Fruit fly (Drosophila melanogaster) whole organism, embryonic: ENCODE results near the gene pod1.

Experiments
- CG10543 ChIP-seq: fragments of 200-800 bp; sonication (Bioruptor generic); optimal IDR thresholded peaks from 3 replicates; lab custom pipeline; 2017; ENCODE audit warnings: missing biosample characterization, mild to moderate bottlenecking, missing genetic modification characterization, moderate library complexity
- CG12942 ChIP-seq: fragments of 200-800 bp; sonication (Bioruptor generic); optimal IDR thresholded peaks from 3 replicates; lab custom pipeline; 2016; ENCODE audit warnings: missing biosample characterization, missing genetic modification characterization
- CG13624 ChIP-seq: fragments of 200-800 bp; sonication (Bioruptor generic); optimal IDR thresholded peaks from 2 replicates; lab custom pipeline; 2016; ENCODE audit warnings: missing biosample characterization, missing genetic modification characterization
- CG13775 ChIP-seq: fragments of 200-800 bp; sonication (Bioruptor generic); optimal IDR thresholded peaks from 3 replicates; lab custom pipeline; 2017; ENCODE audit warnings: missing biosample characterization, mild to moderate bottlenecking, missing genetic modification characterization
- CG15011 ChIP-seq: fragments of 200-800 bp; sonication (Bioruptor generic); optimal IDR thresholded peaks from 3 replicates; lab custom pipeline; 2018; ENCODE audit warnings: missing biosample characterization, mild to moderate bottlenecking, missing genetic modification characterization
- CG1529 ChIP-seq: fragments of 200-800 bp; sonication (Bioruptor generic); optimal IDR thresholded peaks from 3 replicates; lab custom pipeline; 2018; ENCODE audit warnings: missing biosample characterization, missing genetic modification characterization
- CG15696 ChIP-seq: fragments of 200-800 bp; sonication (Bioruptor generic); optimal IDR thresholded peaks from 2 replicates; lab custom pipeline; 2019; ENCODE audit warnings: missing biosample characterization, mild to moderate bottlenecking, missing genetic modification characterization, moderate library complexity
- CG17612 ChIP-seq: fragments of 200-800 bp; sonication (Bioruptor generic); IDR thresholded peaks from 2 replicates; pipeline ENCODE4 v1.3.6; 2022; ENCODE audit warnings: missing biosample characterization, missing genetic modification characterization
- CG1832 ChIP-seq: fragments of 200-800 bp; sonication (Bioruptor generic); optimal IDR thresholded peaks from 2 replicates; lab custom pipeline; 2017; ENCODE audit warnings: missing biosample characterization, mild to moderate bottlenecking, missing genetic modification characterization, inconsistent platforms
- CG2129 ChIP-seq: fragments of 200-800 bp; sonication (Bioruptor generic); IDR thresholded peaks from 2 replicates; pipeline ENCODE4 v1.3.6; 2022; ENCODE audit warnings: missing biosample characterization, missing genetic modification characterization; ENCODE audit not compliant: partially characterized antibody
- CG2712 ChIP-seq: fragments of 200-800 bp; optimal IDR thresholded peaks from 3 replicates; lab custom pipeline; 2019; ENCODE audit warnings: missing biosample characterization, mild to moderate bottlenecking, missing genetic modification characterization, moderate library complexity
- CG2875 ChIP-seq: fragments of 200-800 bp; sonication (Bioruptor generic); optimal IDR thresholded peaks from 2 replicates; lab custom pipeline; 2017; ENCODE audit warnings: missing biosample characterization, mild to moderate bottlenecking, missing genetic modification characterization, missing genetic modification reagents
- CG30020 ChIP-seq: fragments of 200-800 bp; optimal IDR thresholded peaks from 2 replicates; lab custom pipeline; 2019; ENCODE audit warnings: missing biosample characterization, mild to moderate bottlenecking, missing genetic modification characterization, moderate library complexity
- CG32767 ChIP-seq: fragments of 200-800 bp; sonication (Bioruptor generic); IDR thresholded peaks from 2 replicates; pipeline ENCODE4 v1.3.6; 2022; ENCODE audit warnings: missing biosample characterization, missing genetic modification characterization
- CG43689 ChIP-seq: fragments of 200-800 bp; sonication (Bioruptor generic); IDR thresholded peaks from 2 replicates; pipeline ENCODE4 v1.3.6; 2022; ENCODE audit warnings: missing biosample characterization, missing genetic modification characterization
- CG4404 ChIP-seq: fragments of 200-800 bp; sonication (Bioruptor generic); IDR thresholded peaks from 2 replicates; pipeline ENCODE4 v1.3.6; 2022; ENCODE audit warnings: missing biosample characterization, missing genetic modification characterization
- CG6813 ChIP-seq: fragments of 200-800 bp; sonication (Bioruptor generic); optimal IDR thresholded peaks from 2 replicates; lab custom pipeline; 2017; ENCODE audit warnings: missing biosample characterization, missing genetic modification characterization, mild to moderate bottlenecking, moderate library complexity, missing genetic modification reagents
- CG7786 ChIP-seq: fragments of 200-800 bp; sonication (Bioruptor generic); optimal IDR thresholded peaks from 2 replicates; lab custom pipeline; 2016; ENCODE audit warnings: missing biosample characterization, missing genetic modification characterization
- CG8359 ChIP-seq: fragments of 200-800 bp; sonication (Bioruptor generic); optimal IDR thresholded peaks from 2 replicates; lab custom pipeline; 2017; ENCODE audit warnings: missing biosample characterization, mild to moderate bottlenecking, missing genetic modification characterization, borderline replicate concordance
- CHES-1-like ChIP-seq: fragments of 200-800 bp; sonication (Bioruptor generic); optimal IDR thresholded peaks from 2 replicates; lab custom pipeline; 2016; ENCODE audit warnings: missing biosample characterization, missing genetic modification characterization
- Camta ChIP-seq: fragments of 200-800 bp; sonication (Bioruptor generic); optimal IDR thresholded peaks from 2 replicates; lab custom pipeline; 2016; ENCODE audit warnings: missing biosample characterization, missing genetic modification characterization
- Dfd ChIP-seq, 2 experiments: fragments of >200 bp; optimal IDR thresholded peaks; 2 replicates each; lab custom pipeline; 2017; ENCODE audit warnings: missing biosample characterization in 2 of 2, missing genetic modification characterization in 2 of 2
- Fer1 ChIP-seq: fragments of 200-800 bp; sonication (Bioruptor generic); optimal IDR thresholded peaks from 2 replicates; lab custom pipeline; 2017; ENCODE audit warnings: missing biosample characterization, mild to moderate bottlenecking, missing genetic modification characterization
- NK7.1 ChIP-seq: fragments of 200-800 bp; sonication (Bioruptor generic); optimal IDR thresholded peaks from 3 replicates; lab custom pipeline; 2016; ENCODE audit warnings: missing biosample characterization, missing genetic modification characterization
- Sry-β ChIP-seq: fragments of 200-800 bp; sonication (Bioruptor generic); optimal IDR thresholded peaks from 2 replicates; lab custom pipeline; 2018; ENCODE audit warnings: missing biosample characterization, mild to moderate bottlenecking, missing genetic modification characterization, moderate library complexity
- YL-1 ChIP-seq: fragments of 200-800 bp; sonication (Bioruptor generic); optimal IDR thresholded peaks from 3 replicates; lab custom pipeline; 2017; ENCODE audit warnings: missing biosample characterization, mild to moderate bottlenecking, missing genetic modification characterization
- az2 ChIP-seq: fragments of 200-800 bp; sonication (Bioruptor generic); optimal IDR thresholded peaks from 3 replicates; lab custom pipeline; 2016; ENCODE audit warnings: missing biosample characterization, missing genetic modification characterization
- bab2 ChIP-seq: fragments of 200-800 bp; sonication (Bioruptor generic); optimal IDR thresholded peaks from 2 replicates; lab custom pipeline; 2016; ENCODE audit warnings: missing biosample characterization, missing genetic modification characterization
- bcd ChIP-seq: fragments of 200-800 bp; sonication (Bioruptor generic); optimal IDR thresholded peaks from 2 replicates; lab custom pipeline; 2017; ENCODE audit warnings: missing biosample characterization, mild to moderate bottlenecking, missing genetic modification characterization
- bowl ChIP-seq: fragments of 200-800 bp; sonication (Bioruptor generic); IDR thresholded peaks from 2 replicates; pipeline ENCODE4 v1.3.6; 2022; ENCODE audit warnings: missing biosample characterization, missing genetic modification characterization
- bsh ChIP-seq, 2 experiments: fragments of 200-800 bp; sonication (Bioruptor generic); optimal IDR thresholded peaks; 2 replicates each; lab custom pipeline; 2017 to 2018; ENCODE audit warnings: mild to moderate bottlenecking in 2 of 2, missing biosample characterization in 2 of 2, missing genetic modification characterization in 2 of 2, moderate library complexity in 1 of 2
- chm ChIP-seq: fragments of 200-800 bp; sonication (Bioruptor generic); IDR thresholded peaks from 2 replicates; pipeline ENCODE4 v1.3.6; 2022; ENCODE audit warnings: missing biosample characterization, missing genetic modification characterization
- fru ChIP-seq: fragments of >200 bp; optimal IDR thresholded peaks from 2 replicates; lab custom pipeline; 2017
- gt ChIP-seq: fragments of 200-800 bp; sonication (Bioruptor generic); IDR thresholded peaks from 2 replicates; pipeline ENCODE4 v1.3.6; 2022; ENCODE audit warnings: missing biosample characterization, missing genetic modification characterization
- hbn ChIP-seq: fragments of 200-800 bp; sonication (Bioruptor generic); IDR thresholded peaks from 2 replicates; pipeline ENCODE4 v1.3.6; 2022; ENCODE audit warnings: missing biosample characterization, missing genetic modification characterization; ENCODE audit not compliant: partially characterized antibody
- knrl ChIP-seq: fragments of 200-800 bp; sonication (Bioruptor generic); IDR thresholded peaks from 3 replicates; pipeline ENCODE4 v1.3.6; 2022; ENCODE audit warnings: missing biosample characterization, missing genetic modification characterization; ENCODE audit not compliant: partially characterized antibody
- onecut ChIP-seq: fragments of 200-800 bp; sonication (Bioruptor generic); IDR thresholded peaks from 2 replicates; pipeline ENCODE4 v1.3.6; 2022; ENCODE audit warnings: missing biosample characterization, missing genetic modification characterization
- org-1 ChIP-seq: fragments of 200-800 bp; sonication (Bioruptor generic); optimal IDR thresholded peaks from 2 replicates; lab custom pipeline; 2017; ENCODE audit warnings: missing biosample characterization, missing genetic modification characterization
- pum ChIP-seq: fragments of 200-800 bp; sonication (Bioruptor generic); optimal IDR thresholded peaks from 2 replicates; lab custom pipeline; 2016; ENCODE audit warnings: missing biosample characterization, missing genetic modification characterization
- rib ChIP-seq: fragments of 200-800 bp; sonication (Bioruptor generic); IDR thresholded peaks from 2 replicates; pipeline ENCODE4 v1.3.6; 2022; ENCODE audit warnings: missing biosample characterization, missing genetic modification characterization
- sc ChIP-seq, 3 experiments: fragments of >200 bp in 2 of 3; fragments of 200-800 bp in 1 of 3; sonication (Bioruptor generic) in 1 of 3; optimal IDR thresholded peaks; 2 replicates in 2 of 3; 3 replicates in 1 of 3; lab custom pipeline; 2017; ENCODE audit warnings: mild to moderate bottlenecking in 1 of 3, missing biosample characterization in 1 of 3, missing genetic modification characterization in 1 of 3, missing genetic modification reagents in 1 of 3
- sug ChIP-seq: fragments of 200-800 bp; optimal IDR thresholded peaks from 2 replicates; lab custom pipeline; 2019; ENCODE audit warnings: missing biosample characterization, mild to moderate bottlenecking, missing genetic modification characterization, moderate library complexity
- tgo ChIP-seq: fragments of 200-800 bp; sonication (Bioruptor generic); IDR thresholded peaks from 3 replicates; pipeline ENCODE4 v1.3.6; 2022; ENCODE audit warnings: missing biosample characterization, missing genetic modification characterization
- tio ChIP-seq: fragments of 200-800 bp; sonication (Bioruptor generic); optimal IDR thresholded peaks from 2 replicates; lab custom pipeline; 2017; ENCODE audit warnings: missing biosample characterization, missing genetic modification characterization, inconsistent platforms
- tna ChIP-seq: fragments of 200-800 bp; sonication (Bioruptor generic); IDR thresholded peaks from 2 replicates; pipeline ENCODE4 v1.3.6; 2022; ENCODE audit warnings: missing biosample characterization, missing genetic modification characterization; ENCODE audit not compliant: partially characterized antibody
- trem ChIP-seq: fragments of 200-800 bp; optimal IDR thresholded peaks from 3 replicates; lab custom pipeline; 2019; ENCODE audit warnings: missing biosample characterization, mild to moderate bottlenecking, missing genetic modification characterization, moderate library complexity
- tup ChIP-seq: fragments of 200-800 bp; sonication (Bioruptor generic); optimal IDR thresholded peaks from 2 replicates; lab custom pipeline; 2016; ENCODE audit warnings: missing biosample characterization, mild to moderate bottlenecking, missing genetic modification characterization, moderate library complexity
- zen ChIP-seq: fragments of 200-800 bp; sonication (Bioruptor generic); optimal IDR thresholded peaks from 3 replicates; lab custom pipeline; 2018; ENCODE audit warnings: missing biosample characterization, mild to moderate bottlenecking, missing genetic modification characterization, moderate library complexity
- zen2 ChIP-seq: fragments of 200-800 bp; sonication (Bioruptor generic); IDR thresholded peaks from 3 replicates; pipeline ENCODE4 v1.3.6; 2022; ENCODE audit warnings: missing biosample characterization, missing genetic modification characterization; ENCODE audit not compliant: partially characterized antibody
- zfh2 ChIP-seq: fragments of 200-800 bp; sonication (Bioruptor generic); optimal IDR thresholded peaks from 2 replicates; lab custom pipeline; 2016; ENCODE audit warnings: missing biosample characterization, missing genetic modification characterization

Gene pod1

DNA sequence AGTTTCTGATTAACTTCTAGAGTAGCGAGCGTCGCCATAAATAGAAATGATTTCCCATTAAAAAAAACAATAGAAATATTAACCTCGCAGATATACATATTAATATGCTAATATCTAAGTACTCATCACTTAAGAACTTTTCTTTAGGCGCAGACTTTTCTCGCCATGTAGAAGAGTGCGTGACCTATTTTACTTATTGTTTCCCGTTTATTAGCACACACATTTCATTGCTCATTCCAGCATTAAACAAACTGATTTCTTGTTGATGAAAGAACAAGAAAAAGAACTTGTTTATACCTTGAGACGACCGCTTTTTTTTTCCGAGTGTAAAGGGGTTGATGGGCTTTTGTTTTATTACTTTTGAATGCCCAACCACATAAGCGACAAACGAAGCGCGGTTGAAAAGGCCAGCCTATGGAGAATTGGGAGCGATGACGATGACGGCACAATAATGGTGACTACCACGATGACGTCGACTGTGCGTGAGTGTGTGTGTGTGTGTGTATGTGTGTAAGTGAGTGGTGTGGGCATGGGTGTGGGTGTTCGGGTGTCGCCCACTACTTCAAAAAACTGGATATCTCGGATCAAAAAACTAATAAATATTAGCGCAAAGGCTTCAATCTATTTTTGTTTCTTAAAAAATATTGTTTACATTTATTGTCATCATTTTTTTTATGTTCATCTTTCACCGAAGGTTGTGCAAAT is 7.3 kb upstream of the pod1 start (continued):
- TF ChIP-seq CG15011 (GFP tag; lab: Kevin White, UChicago) (no peak), zen2 (no peak), CG4404 (GFP tag; lab: Robert Waterston, UW) (no peak), CG2875 (no peak), CG1832 (GFP tag; lab: Kevin White, UChicago) (no peak), bcd (GFP tag; lab: Kevin White, UChicago) (no peak), Fer1 (GFP tag; lab: Kevin White, UChicago) (no peak), sug (tag; lab: Kevin White, UChicago) (no peak), Sry-β (GFP tag; lab: Kevin White, UChicago) (no peak), chm (GFP tag; lab: Robert Waterston, UW) (no peak; the same call in 1 of the 2 replicates), Camta (GFP tag; lab: Kevin White, UChicago) (no peak), knrl (GFP tag; lab: Robert Waterston, UW) (no peak), CG8359 (GFP tag; lab: Kevin White, UChicago) (no peak), YL-1 (GFP tag; lab: Kevin White, UChicago) (no peak), tgo (no peak), sc (optimal IDR thresholded peaks at IDR 0.05; lab: Kevin White, UChicago) (no peak), sc (GFP tag; optimal IDR thresholded peaks at IDR 0.05; lab: Kevin White, UChicago) (no peak), CG15696 (tag; lab: Kevin White, UChicago) (no peak), NK7.1 (GFP tag; lab: Kevin White, UChicago) (peak; percentile 40), CG1529 (GFP tag; lab: Kevin White, UChicago) (no peak), bowl (GFP tag; lab: Robert Waterston, UW) (no peak), az2 (GFP tag; lab: Kevin White, UChicago) (peak; percentile 14), CG10543 (GFP tag; lab: Kevin White, UChicago) (no peak), tio (GFP tag; lab: Kevin White, UChicago) (no peak), zen (no peak), tna (GFP tag; lab: Robert Waterston, UW) (no peak), CG17612 (GFP tag; lab: Robert Waterston, UW) (no peak), rib (GFP tag; lab: Robert Waterston, UW) (no peak), CG6813 (GFP tag; lab: Kevin White, UChicago) (no peak), CG13624 (peak; percentile 43), bsh (GFP tag; optimal IDR thresholded peaks at IDR 0.05; lab: Kevin White, UChicago) (no peak), CG13775 (GFP tag; lab: Kevin White, UChicago) (peak; percentile 18), Dfd (GFP tag; optimal IDR thresholded peaks at IDR 0.05; lab: Kevin White, UChicago) (no peak), CG30020 (tag; lab: Kevin White, UChicago) (no peak), gt (GFP tag; lab: Robert Waterston, UW) (no peak), tup (no peak), CG2712 (tag; lab: Kevin White, UChicago) (no peak), bab2 (GFP tag; lab: Kevin White, UChicago) (no peak), CG32767 (GFP tag; lab: Robert Waterston, UW) (no peak), onecut (GFP tag; lab: Robert Waterston, UW) (no peak), CG43689 (GFP tag; lab: Robert Waterston, UW) (no peak), org-1 (GFP tag; lab: Kevin White, UChicago) (peak; percentile 11), CG12942 (GFP tag; lab: Kevin White, UChicago) (no peak), pum (GFP tag; lab: Kevin White, UChicago) (no peak), CG2129 (GFP tag; lab: Robert Waterston, UW) (no peak), hbn (GFP tag; lab: Robert Waterston, UW) (no peak), CG7786 (no peak), fru (no peak), CHES-1-like (GFP tag; lab: Kevin White, UChicago) (no peak), trem (tag; lab: Kevin White, UChicago) (no peak), zfh2 (GFP tag; lab: Kevin White, UChicago) (no peak)
